Worm (Caenorhabditis elegans) whole organism, L2 larva: ENCODE measurements around the gene nlp-31.

ENCODE experiments used
- aly-2 ChIP-seq: fragments of 150-350 bp; optimal IDR thresholded peaks from 2 replicates; lab custom pipeline; 2014; ENCODE audit warnings: missing biosample characterization, missing genetic modification characterization
- ceh-82 ChIP-seq: fragments of 150-350 bp; optimal IDR thresholded peaks from 2 replicates; lab custom pipeline; 2014; ENCODE audit warnings: missing biosample characterization, missing genetic modification characterization
- mbf-1 ChIP-seq: sonication (generic microtip); optimal IDR thresholded peaks from 2 replicates; lab custom pipeline; 2017; ENCODE audit warnings: missing biosample characterization, missing genetic modification characterization
- nhr-12 ChIP-seq: fragments of 150-350 bp; optimal IDR thresholded peaks from 2 replicates; lab custom pipeline; 2014; ENCODE audit warnings: missing biosample characterization, missing genetic modification characterization

DNA sequence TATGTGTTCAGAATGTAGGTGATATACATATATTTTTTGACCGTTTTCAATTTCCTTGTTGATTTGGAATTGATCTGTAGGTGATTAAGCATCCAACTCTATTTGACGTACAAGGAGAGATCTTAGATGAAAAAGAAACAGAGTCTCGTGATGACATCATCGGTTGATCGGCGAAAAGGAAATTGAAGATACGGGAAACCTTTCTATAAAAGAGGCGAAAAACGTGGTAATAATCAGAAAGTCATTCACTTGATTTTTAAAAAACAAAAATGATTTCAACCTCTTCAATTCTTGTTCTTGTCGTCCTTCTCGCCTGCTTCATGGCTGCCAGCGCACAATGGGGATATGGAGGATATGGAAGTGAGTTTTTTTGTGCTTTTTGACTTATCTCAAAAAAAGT, 4.3 kb downstream of the nlp-31 start, which contains the start of gene nlp-29:
- TF ChIP-seq mbf-1 (tag; lab: Kevin White, UChicago) (no peak), aly-2 (tag; lab: Kevin White, UChicago) (no peak), nhr-12 (tag; lab: Kevin White, UChicago) (no peak), ceh-82 (tag; lab: Kevin White, UChicago) (no peak)
